Fruit fly (Drosophila melanogaster) whole organism, wandering third instar larva: ENCODE measurements around the gene Gclc.
A peak's percentile ranks its signal among the peaks of the same experiment; 100 is the strongest.

Experiments
- GATAd ChIP-seq: sonication (Bioruptor generic); optimal IDR thresholded peaks from 2 replicates; lab custom pipeline; 2016; ENCODE audit warnings: missing biosample characterization, missing genetic modification characterization
- Jra ChIP-seq: sonication (Bioruptor generic); optimal IDR thresholded peaks from 2 replicates; lab custom pipeline; 2016; ENCODE audit warnings: missing biosample characterization, missing genetic modification characterization
- Myc ChIP-seq: fragments of >200 bp; optimal IDR thresholded peaks from 2 replicates; lab custom pipeline; 2017
- OdsH ChIP-seq: fragments of 200-800 bp; sonication (Bioruptor generic); optimal IDR thresholded peaks from 2 replicates; lab custom pipeline; 2016; ENCODE audit warnings: missing biosample characterization, mild to moderate bottlenecking, missing genetic modification characterization
- Vsx2 ChIP-seq: fragments of 200-300, 225-300 bp; sonication (Bioruptor generic); optimal IDR thresholded peaks from 2 replicates; lab custom pipeline; 2018; ENCODE audit warnings: missing biosample characterization, missing genetic modification characterization; ENCODE audit not compliant: partially characterized antibody
- br ChIP-seq: fragments of 200-800 bp; sonication (Bioruptor generic); optimal IDR thresholded peaks from 2 replicates; lab custom pipeline; 2016; ENCODE audit warnings: missing biosample characterization, missing genetic modification characterization
- dsf ChIP-seq: sonication (Bioruptor generic); optimal IDR thresholded peaks from 2 replicates; lab custom pipeline; 2016; ENCODE audit warnings: missing biosample characterization, missing genetic modification characterization, borderline replicate concordance
- sage ChIP-seq: fragments of 200-800 bp; sonication (Bioruptor generic); optimal IDR thresholded peaks from 2 replicates; lab custom pipeline; 2016; ENCODE audit warnings: missing biosample characterization, mild to moderate bottlenecking, missing genetic modification characterization
- sv ChIP-seq: fragments of 200-800 bp; sonication (Bioruptor generic); optimal IDR thresholded peaks from 3 replicates; lab custom pipeline; 2016; ENCODE audit warnings: missing biosample characterization, missing genetic modification characterization

dm6 chrX:8057299-8057730, 58.6 kb downstream of the Gclc start:
- TF ChIP-seq GATAd (GFP tag; lab: Kevin White, UChicago), result no peak
- no peak for TF ChIP-seq Vsx2
- TF ChIP-seq Myc (lab: Kevin White, UChicago), result no peak
- TF ChIP-seq br (GFP tag; lab: Kevin White, UChicago), result peak; percentile 69
- no peak for TF ChIP-seq Jra (GFP tag; lab: Kevin White, UChicago)
- TF ChIP-seq sage (GFP tag; lab: Kevin White, UChicago), result no peak
- peak; percentile 72 for TF ChIP-seq sv (GFP tag; lab: Kevin White, UChicago)
- TF ChIP-seq dsf (GFP tag; lab: Kevin White, UChicago), result no peak
- peak; percentile 37 for TF ChIP-seq OdsH (GFP tag; lab: Kevin White, UChicago)
